Worm (Caenorhabditis elegans): ENCODE data around the gene F21C10.19.

The F21C10.19 gene

ce11 chrV:9098280-9098973 lies 32.4 kb upstream of the F21C10.19 start, which contains the start of gene F21C10.9:
Gene F21C10.9 (minus strand): TSS chrV:9098696.
- TF ChIP-seq unc-130 (tag; optimal IDR thresholded peaks at IDR 0.05) (no peak), C16A3.4 (tag; optimal IDR thresholded peaks at IDR 0.05) (no peak), pqm-1 (tag; optimal IDR thresholded peaks at IDR 0.05) (no peak), irx-1 (tag; optimal IDR thresholded peaks at IDR 0.05) (no peak), egl-27 (tag; optimal IDR thresholded peaks at IDR 0.05) (no peak), xbp-1 (tag; optimal IDR thresholded peaks at IDR 0.05) (no peak), elt-2 (tag; optimal IDR thresholded peaks at IDR 0.05) (peak; percentile 5), efl-3 (GFP tag; optimal IDR thresholded peaks at IDR 0.05) (no peak), zag-1 (tag; optimal IDR thresholded peaks at IDR 0.05) (no peak), nhr-85 (tag) (peak; percentile 80), nhr-71 (tag; optimal IDR thresholded peaks at IDR 0.05) (peak; percentile 50), nhr-28 (tag; optimal IDR thresholded peaks at IDR 0.05) (no peak), ceh-8 (GFP tag; optimal IDR thresholded peaks at IDR 0.05) (no peak), rnt-1 (tag; optimal IDR thresholded peaks at IDR 0.05) (no peak), nhr-237 (tag; optimal IDR thresholded peaks at IDR 0.05) (no peak), ztf-11 (tag; optimal IDR thresholded peaks at IDR 0.05) (no peak), snu-23 (GFP tag; optimal IDR thresholded peaks at IDR 0.05) (peak; percentile 7), swsn-7 (tag; optimal IDR thresholded peaks at IDR 0.05) (no peak), C34B4.2 (tag; optimal IDR thresholded peaks at IDR 0.05) (no peak), ceh-90 (tag; optimal IDR thresholded peaks at IDR 0.05) (no peak), Y116A8C.19 (tag; optimal IDR thresholded peaks at IDR 0.05; ENCODE audit: borderline replicate concordance) (no peak), nhr-19 (GFP tag; conservative IDR thresholded peaks at IDR 0.05) (peak; percentile 58), aly-2 (tag; optimal IDR thresholded peaks at IDR 0.05) (no peak), ama-1 (optimal IDR thresholded peaks at IDR 0.05) (no peak), nhr-12 (tag; optimal IDR thresholded peaks at IDR 0.05) (no peak), ets-5 (GFP tag; IDR thresholded peaks at IDR 0.05) (no peak), elt-3 (tag; optimal IDR thresholded peaks at IDR 0.05) (peak in 1 of 6 experiments; percentile 8), unc-62 (GFP tag; optimal IDR thresholded peaks at IDR 0.05) (no peak), skn-1 (tag; optimal IDR thresholded peaks at IDR 0.05) (no peak), lin-35 (GFP tag; optimal IDR thresholded peaks at IDR 0.05) (peak in 1 of 2 experiments; percentile 50), ztf-4 (tag; optimal IDR thresholded peaks at IDR 0.05) (no peak), lin-39 (tag; optimal IDR thresholded peaks at IDR 0.05) (no peak), ceh-82 (tag; optimal IDR thresholded peaks at IDR 0.05) (no peak), nhr-20 (tag; optimal IDR thresholded peaks at IDR 0.05) (peak; percentile 57), grh-1 (GFP tag; IDR thresholded peaks at IDR 0.05) (peak; percentile 31; the same call in 1 of the 2 replicates), blmp-1 (tag; optimal IDR thresholded peaks at IDR 0.05) (peak; percentile 4), aha-1 (tag; optimal IDR thresholded peaks at IDR 0.05) (no peak), hpl-2 (GFP tag; optimal IDR thresholded peaks at IDR 0.05) (no peak), ces-1 (GFP tag; optimal IDR thresholded peaks at IDR 0.05) (no peak), nhr-90 (tag; optimal IDR thresholded peaks at IDR 0.05; ENCODE audit: poor library complexity) (peak; percentile 23), fkh-8 (tag; optimal IDR thresholded peaks at IDR 0.05) (no peak), mdl-1 (tag; optimal IDR thresholded peaks at IDR 0.05) (peak in 1 of 2 experiments; percentile 16), F16B12.6 (tag; optimal IDR thresholded peaks at IDR 0.05) (no peak), C04F5.9 (tag; optimal IDR thresholded peaks at IDR 0.05) (no peak), zip-4 (GFP tag; optimal IDR thresholded peaks at IDR 0.05) (no peak), alr-1 (tag; optimal IDR thresholded peaks at IDR 0.05; ENCODE audit: borderline replicate concordance) (no peak), unc-30 (tag; optimal IDR thresholded peaks at IDR 0.05) (no peak), tbx-2 (tag; optimal IDR thresholded peaks at IDR 0.05) (no peak), fkh-10 (GFP tag; optimal IDR thresholded peaks at IDR 0.05) (no peak), nhr-76 (tag; optimal IDR thresholded peaks at IDR 0.05) (no peak), ceh-88 (GFP tag; IDR thresholded peaks at IDR 0.05) (no peak), ceh-63 (GFP tag; optimal IDR thresholded peaks at IDR 0.05) (no peak), hlh-17 (GFP tag; optimal IDR thresholded peaks at IDR 0.05; ENCODE audit: borderline replicate concordance) (no peak)

Measured in whole organism, L1 larva.